Worm (Caenorhabditis elegans) whole organism, L1 larva: ENCODE measurements around the gene T11F9.14.

ENCODE experiments used
- aly-2 ChIP-seq: fragments of 150-350 bp; optimal IDR thresholded peaks from 2 replicates; lab custom pipeline; 2014; ENCODE audit warnings: missing biosample characterization, missing genetic modification characterization
- blmp-1 ChIP-seq: fragments of 150-350 bp; optimal IDR thresholded peaks from 2 replicates; lab custom pipeline; 2014; ENCODE audit warnings: missing biosample characterization, missing genetic modification characterization
- ceh-90 ChIP-seq: sonication (generic microtip); optimal IDR thresholded peaks from 2 replicates; lab custom pipeline; 2016; ENCODE audit warnings: missing genetic modification characterization, missing compliant biosample characterization
- dsc-1 ChIP-seq: sonication (generic microtip); optimal IDR thresholded peaks from 2 replicates; lab custom pipeline; 2016; ENCODE audit warnings: mild to moderate bottlenecking, missing genetic modification characterization, missing compliant biosample characterization
- efl-1 ChIP-seq, 4 experiments: fragments of 150-350 bp; optimal IDR thresholded peaks in 3 of 4; peaks in 1 of 4; 1 replicate in 1 of 4; 2 replicates in 3 of 4; lab custom pipeline; 2014; ENCODE audit warnings: missing biosample characterization in 2 of 4, missing genetic modification characterization in 2 of 4, missing genetic modification reagents in 2 of 4
- efl-3 ChIP-seq: fragments of 200-800 bp; sonication (Bioruptor generic); optimal IDR thresholded peaks from 2 replicates; lab custom pipeline; 2018; ENCODE audit warnings: mild to moderate bottlenecking, missing genetic modification characterization, missing compliant biosample characterization
- egl-27 ChIP-seq, 2 experiments: fragments of 150-350 bp in 1 of 2; sonication (generic microtip); optimal IDR thresholded peaks; 3 replicates each; lab custom pipeline; 2017 to 2018; ENCODE audit warnings: missing biosample characterization in 2 of 2, missing genetic modification characterization in 2 of 2, missing genetic modification reagents in 2 of 2
- elt-3 ChIP-seq, 6 experiments: fragments of 150-350 bp in 1 of 6; sonication (generic microtip); optimal IDR thresholded peaks; 2 replicates each; lab custom pipeline; 2017 to 2018; ENCODE audit warnings: missing biosample characterization in 6 of 6, missing genetic modification characterization in 6 of 6, inconsistent platforms in 1 of 6
- fkh-10 ChIP-seq: sonication (generic microtip); optimal IDR thresholded peaks from 2 replicates; lab custom pipeline; 2017; ENCODE audit warnings: missing biosample characterization, missing genetic modification reagents, missing genetic modification characterization
- fkh-4 ChIP-seq: sonication (generic microtip); optimal IDR thresholded peaks from 2 replicates; lab custom pipeline; 2016; ENCODE audit warnings: missing compliant biosample characterization, missing genetic modification characterization, borderline replicate concordance
- fos-1 ChIP-seq: fragments of 150-350 bp; optimal IDR thresholded peaks from 2 replicates; lab custom pipeline; 2014; ENCODE audit warnings: missing biosample characterization, missing genetic modification characterization
- grh-1 ChIP-seq: fragments of 200-800 bp; sonication (Bioruptor generic); IDR thresholded peaks from 2 replicates; pipeline ENCODE4 v1.3.6; 2022; ENCODE audit warnings: missing genetic modification reagents, missing genetic modification characterization, missing compliant biosample characterization
- hlh-17 ChIP-seq: fragments of 200-800 bp; sonication (Bioruptor generic); optimal IDR thresholded peaks from 2 replicates; lab custom pipeline; 2018; ENCODE audit warnings: missing genetic modification characterization, mild to moderate bottlenecking, missing compliant biosample characterization, moderate library complexity, borderline replicate concordance
- hpl-2 ChIP-seq: fragments of 150-350 bp; optimal IDR thresholded peaks from 2 replicates; lab custom pipeline; 2014; ENCODE audit warnings: missing biosample characterization, missing genetic modification reagents, missing genetic modification characterization
- jun-1 ChIP-seq: fragments of 150-350 bp; optimal IDR thresholded peaks from 2 replicates; lab custom pipeline; 2014; ENCODE audit warnings: missing biosample characterization, missing genetic modification reagents, missing genetic modification characterization
- lin-14 ChIP-seq: fragments of 200-800 bp; sonication (Bioruptor generic); optimal IDR thresholded peaks from 2 replicates; lab custom pipeline; 2018; ENCODE audit warnings: mild to moderate bottlenecking, missing genetic modification characterization, moderate library complexity, missing compliant biosample characterization
- lin-15B ChIP-seq: fragments of 150-350 bp; sonication (generic microtip); optimal IDR thresholded peaks from 3 replicates; lab custom pipeline; 2014; ENCODE audit warnings: missing biosample characterization, missing genetic modification characterization
- lin-39 ChIP-seq: fragments of 150-350 bp; optimal IDR thresholded peaks from 2 replicates; lab custom pipeline; 2014; ENCODE audit warnings: missing biosample characterization, missing genetic modification reagents, missing genetic modification characterization
- nhr-12 ChIP-seq: sonication (generic microtip); optimal IDR thresholded peaks from 2 replicates; lab custom pipeline; 2017; ENCODE audit warnings: missing biosample characterization, missing genetic modification characterization
- nhr-237 ChIP-seq: fragments of 150-350 bp; optimal IDR thresholded peaks from 2 replicates; lab custom pipeline; 2014; ENCODE audit warnings: missing biosample characterization, missing genetic modification characterization
- nhr-47 ChIP-seq: sonication (generic microtip); optimal IDR thresholded peaks from 2 replicates; lab custom pipeline; 2016; ENCODE audit warnings: mild to moderate bottlenecking, missing genetic modification characterization, moderate library complexity, missing compliant biosample characterization
- nhr-77 ChIP-seq: fragments of 150-350 bp; optimal IDR thresholded peaks from 2 replicates; lab custom pipeline; 2014; ENCODE audit warnings: missing biosample characterization, missing genetic modification characterization
- nhr-90 ChIP-seq: sonication (generic microtip); optimal IDR thresholded peaks from 2 replicates; lab custom pipeline; 2016; ENCODE audit warnings: mild to moderate bottlenecking, missing genetic modification characterization, missing compliant biosample characterization; ENCODE audit not compliant: poor library complexity
- pqm-1 ChIP-seq: sonication (generic microtip); optimal IDR thresholded peaks from 3 replicates; lab custom pipeline; 2017; ENCODE audit warnings: missing biosample characterization, missing genetic modification characterization
- rnt-1 ChIP-seq: sonication (generic microtip); optimal IDR thresholded peaks from 2 replicates; lab custom pipeline; 2016; ENCODE audit warnings: mild to moderate bottlenecking, missing genetic modification characterization, moderate library complexity, missing compliant biosample characterization
- skn-1 ChIP-seq: fragments of 150-350 bp; optimal IDR thresholded peaks from 2 replicates; lab custom pipeline; 2014; ENCODE audit warnings: missing biosample characterization, missing genetic modification characterization
- snpc-4 ChIP-seq: fragments of 150-350 bp; optimal IDR thresholded peaks from 2 replicates; lab custom pipeline; 2014; ENCODE audit warnings: missing biosample characterization, missing genetic modification characterization
- sup-37 ChIP-seq: fragments of 200-800 bp; sonication (Bioruptor generic); optimal IDR thresholded peaks from 2 replicates; lab custom pipeline; 2018; ENCODE audit warnings: mild to moderate bottlenecking, missing genetic modification characterization, missing compliant biosample characterization
- swsn-7 ChIP-seq: sonication (generic microtip); optimal IDR thresholded peaks from 2 replicates; lab custom pipeline; 2016; ENCODE audit warnings: missing genetic modification characterization, missing compliant biosample characterization
- tbx-2 ChIP-seq: sonication (generic microtip); optimal IDR thresholded peaks from 2 replicates; lab custom pipeline; 2016; ENCODE audit warnings: missing genetic modification characterization, missing compliant biosample characterization
- unc-30 ChIP-seq: sonication (generic microtip); optimal IDR thresholded peaks from 2 replicates; lab custom pipeline; 2017; ENCODE audit warnings: missing biosample characterization, missing genetic modification characterization
- unc-62 ChIP-seq: fragments of 150-350 bp; optimal IDR thresholded peaks from 2 replicates; lab custom pipeline; 2014; ENCODE audit warnings: missing biosample characterization, missing genetic modification reagents, missing genetic modification characterization
- unc-98 ChIP-seq: fragments of 200-800 bp; sonication (Bioruptor generic); IDR thresholded peaks from 2 replicates; pipeline ENCODE4 v1.3.6; 2022; ENCODE audit warnings: missing genetic modification characterization, missing compliant biosample characterization
- xbp-1 ChIP-seq: sonication (generic microtip); optimal IDR thresholded peaks from 2 replicates; lab custom pipeline; 2016; ENCODE audit warnings: missing genetic modification characterization, missing compliant biosample characterization
- zip-4 ChIP-seq: fragments of 200-800 bp; sonication (Bioruptor generic); optimal IDR thresholded peaks from 2 replicates; lab custom pipeline; 2018; ENCODE audit warnings: mild to moderate bottlenecking, missing genetic modification characterization, moderate library complexity, missing compliant biosample characterization
- ztf-4 ChIP-seq: fragments of 150-350 bp; optimal IDR thresholded peaks from 2 replicates; lab custom pipeline; 2014; ENCODE audit warnings: missing biosample characterization, missing genetic modification characterization

The T11F9.14 gene

ce11 chrV:11520215-11520614 lies 39.6 kb upstream of the T11F9.14 start, which contains the start of the genes C55A6.11 and C55A6.7:
C55A6.11 (plus strand) TSS chrV:11520515.
C55A6.7 (minus strand) TSS chrV:11520530.
- TF ChIP-seq jun-1 (tag; lab: Kevin White, UChicago) (no peak), snpc-4 (tag; lab: Kevin White, UChicago) (no peak), fkh-10 (GFP tag; lab: Kevin White, UChicago) (no peak), tbx-2 (tag; lab: Kevin White, UChicago) (no peak), nhr-237 (tag; lab: Kevin White, UChicago) (no peak), egl-27 (tag; optimal IDR thresholded peaks at IDR 0.05; lab: Kevin White, UChicago) (no peak), fos-1 (tag; lab: Kevin White, UChicago) (no peak), unc-98 (GFP tag; lab: Robert Waterston, UW) (no peak), zip-4 (no peak), elt-3 (tag; optimal IDR thresholded peaks at IDR 0.05; lab: Kevin White, UChicago) (no peak), hlh-17 (GFP tag; lab: Kevin White, UChicago) (no peak), ceh-90 (tag; lab: Kevin White, UChicago) (no peak), nhr-47 (no peak), grh-1 (GFP tag; lab: Robert Waterston, UW) (no peak)

ce11 chrV:11517789-11518188 lies 37.2 kb upstream of the T11F9.14 start, which contains the start of gene C55A6.4:
C55A6.4 (minus strand) TSS chrV:11517889.
- TF ChIP-seq xbp-1 (tag; lab: Kevin White, UChicago) (no peak), nhr-77 (tag; lab: Kevin White, UChicago) (no peak), nhr-12 (tag; lab: Kevin White, UChicago) (no peak), efl-1 (optimal IDR thresholded peaks at IDR 0.05; lab: Kevin White, UChicago) (no peak), efl-1 (GFP tag; optimal IDR thresholded peaks at IDR 0.05 in 1 of 2; lab: Kevin White, UChicago) (no peak), efl-3 (GFP tag; lab: Kevin White, UChicago) (no peak), skn-1 (tag; lab: Kevin White, UChicago) (no peak), fkh-10 (GFP tag; lab: Kevin White, UChicago) (no peak), snpc-4 (tag; lab: Kevin White, UChicago) (no peak), swsn-7 (tag; lab: Kevin White, UChicago) (no peak), tbx-2 (tag; lab: Kevin White, UChicago) (no peak), zip-4 (no peak), pqm-1 (tag; lab: Kevin White, UChicago) (no peak), hpl-2 (GFP tag; lab: Kevin White, UChicago) (no peak), sup-37 (GFP tag; lab: Kevin White, UChicago) (no peak), unc-30 (no peak), nhr-90 (no peak), blmp-1 (tag; lab: Kevin White, UChicago) (no peak), rnt-1 (no peak), lin-39 (tag; lab: Kevin White, UChicago) (no peak), unc-62 (GFP tag; lab: Kevin White, UChicago) (no peak)

- TF ChIP-seq elt-3 (tag; optimal IDR thresholded peaks at IDR 0.05; lab: Kevin White, UChicago) (no peak), lin-14 (peak; percentile 26), efl-1 (optimal IDR thresholded peaks at IDR 0.05; lab: Kevin White, UChicago) (no peak), efl-1 (GFP tag; optimal IDR thresholded peaks at IDR 0.05 in 1 of 2; lab: Kevin White, UChicago) (peak in 1 of 2 experiments; percentile 58), lin-15B (tag; lab: Kevin White, UChicago) (no peak), unc-30 (no peak), skn-1 (tag; lab: Kevin White, UChicago) (peak; percentile 93), ztf-4 (tag; lab: Kevin White, UChicago) (no peak), fkh-4 (no peak)
Observed at ce11 chrV:11516141-11516591, 35.5 kb upstream of the T11F9.14 start, which contains the start of gene sdz-8. sdz-8 (minus strand) TSS chrV:11516191.

ce11 chrV:11515145-11515544 lies 34.5 kb upstream of the T11F9.14 start:
- no peak for TF ChIP-seq aly-2 (tag; lab: Kevin White, UChicago)
- TF ChIP-seq fos-1 (tag; lab: Kevin White, UChicago): no peak
- TF ChIP-seq efl-1 (optimal IDR thresholded peaks at IDR 0.05; lab: Kevin White, UChicago): no peak
- TF ChIP-seq efl-1 (GFP tag; optimal IDR thresholded peaks at IDR 0.05 in 1 of 2; lab: Kevin White, UChicago): peak in 1 of 2 experiments; percentile 31
- TF ChIP-seq dsc-1: peak; percentile 21
